Worm (Caenorhabditis elegans) whole organism, midembryonic: ENCODE results near the gene cyp-33A1.

Experiments used
- T22C8.4 ChIP-seq: fragments of 200-800 bp; sonication (Bioruptor generic); IDR thresholded peaks from 2 replicates; pipeline ENCODE4 v1.3.6; 2022; ENCODE audit warnings: missing genetic modification characterization, missing compliant biosample characterization
- flt-1 ChIP-seq: fragments of 200-800 bp; sonication (Bioruptor generic); IDR thresholded peaks from 2 replicates; pipeline ENCODE4 v1.3.6; 2022; ENCODE audit warnings: missing genetic modification characterization, missing compliant biosample characterization
- ref-1 ChIP-seq: fragments of 200-800 bp; sonication (Bioruptor generic); conservative IDR thresholded peaks from 2 replicates; pipeline ENCODE4 v1.3.6; 2022; ENCODE audit warnings: missing genetic modification reagents, missing genetic modification characterization, missing compliant biosample characterization
- tab-1 ChIP-seq: fragments of 200-800 bp; sonication (Bioruptor generic); IDR thresholded peaks from 2 replicates; pipeline ENCODE4 v1.3.6; 2022; ENCODE audit warnings: missing genetic modification characterization, missing compliant biosample characterization
- ztf-29 ChIP-seq: fragments of 200-800 bp; sonication (Bioruptor generic); IDR thresholded peaks from 2 replicates; pipeline ENCODE4 v1.3.6; 2022; ENCODE audit warnings: missing genetic modification reagents, missing genetic modification characterization, missing compliant biosample characterization

- TF ChIP-seq ztf-29 (GFP tag; lab: Robert Waterston, UW) (no peak), flt-1 (no peak), tab-1 (GFP tag; lab: Robert Waterston, UW) (no peak), ref-1 (GFP tag; lab: Robert Waterston, UW) (no peak), T22C8.4 (GFP tag; lab: Robert Waterston, UW) (no peak)
These were observed 39.5 kb downstream of the cyp-33A1 start for ce11 chrV:7641718-7642117.
